Worm (Caenorhabditis elegans) whole organism, L3 larva: ENCODE results near the gene srxa-10.

Experiments used
- aly-2 ChIP-seq: fragments of 150-350 bp; optimal IDR thresholded peaks from 2 replicates; lab custom pipeline; 2014; ENCODE audit warnings: missing biosample characterization, missing genetic modification characterization
- daf-12 ChIP-seq: fragments of 150-350 bp; optimal IDR thresholded peaks from 2 replicates; lab custom pipeline; 2014; ENCODE audit warnings: missing biosample characterization, missing genetic modification reagents, missing genetic modification characterization
- fkh-10 ChIP-seq: sonication (generic microtip); optimal IDR thresholded peaks from 2 replicates; lab custom pipeline; 2017; ENCODE audit warnings: missing biosample characterization, missing genetic modification reagents, missing genetic modification characterization
- hmg-11 ChIP-seq: sonication (generic microtip); optimal IDR thresholded peaks from 2 replicates; lab custom pipeline; 2016; ENCODE audit warnings: missing genetic modification characterization, missing compliant biosample characterization
- lin-39 ChIP-seq: fragments of 150-350 bp; optimal IDR thresholded peaks from 2 replicates; lab custom pipeline; 2018; ENCODE audit warnings: missing biosample characterization, missing genetic modification reagents, missing genetic modification characterization
- nfya-1 ChIP-seq: sonication (generic microtip); optimal IDR thresholded peaks from 2 replicates; lab custom pipeline; 2017; ENCODE audit warnings: missing genetic modification characterization, mild to moderate bottlenecking, missing compliant biosample characterization, antibody characterized with exemption, moderate library complexity; ENCODE audit not compliant: insufficient read depth
- nhr-76 ChIP-seq: fragments of 150-350 bp; sonication (generic microtip); optimal IDR thresholded peaks from 5 replicates; lab custom pipeline; 2014; ENCODE audit warnings: missing biosample characterization, missing genetic modification characterization
- pha-4 ChIP-seq: fragments of 150-350 bp; optimal IDR thresholded peaks from 2 replicates; lab custom pipeline; 2014; ENCODE audit warnings: missing biosample characterization, missing genetic modification reagents, missing genetic modification characterization

ce11 chrIII:9782483-9783081, 13.8 kb downstream of the srxa-10 start, which contains the start of gene R10E11.6:
- TF ChIP-seq lin-39 = no peak
- no peak for TF ChIP-seq nfya-1 (tag; lab: Kevin White, UChicago)
- TF ChIP-seq hmg-11 = no peak
- no peak for TF ChIP-seq nhr-76 (tag; lab: Kevin White, UChicago)
- TF ChIP-seq pha-4 (tag; lab: Kevin White, UChicago) = no peak
- no peak for TF ChIP-seq fkh-10
- TF ChIP-seq aly-2 (tag; lab: Kevin White, UChicago) = no peak
- no peak for TF ChIP-seq daf-12 (tag; lab: Kevin White, UChicago)
